Fruit fly (Drosophila melanogaster) whole organism, prepupa: ENCODE data around the gene sna.

Source experiments
- CG11294 ChIP-seq: fragments of 200-800 bp; sonication (Bioruptor generic); IDR thresholded peaks from 2 replicates; pipeline ENCODE4 v1.3.6; 2022; ENCODE audit warnings: missing biosample characterization, missing genetic modification characterization
- CG11902 ChIP-seq: fragments of 200-800 bp; sonication (Bioruptor generic); optimal IDR thresholded peaks from 3 replicates; lab custom pipeline; 2016; ENCODE audit warnings: missing biosample characterization, missing genetic modification characterization
- CG16779 ChIP-seq: fragments of 200-800 bp; sonication (Bioruptor generic); optimal IDR thresholded peaks from 3 replicates; lab custom pipeline; 2017; ENCODE audit warnings: missing biosample characterization, mild to moderate bottlenecking, missing genetic modification characterization
- CG6163 ChIP-seq: fragments of 200-800 bp; sonication (Bioruptor generic); IDR thresholded peaks from 3 replicates; pipeline ENCODE4 v1.3.6; 2022; ENCODE audit warnings: missing biosample characterization, missing genetic modification characterization
- CG6792 ChIP-seq: fragments of 200-800 bp; sonication (Bioruptor generic); optimal IDR thresholded peaks from 3 replicates; lab custom pipeline; 2016; ENCODE audit warnings: missing biosample characterization, missing genetic modification characterization
- CG6854 ChIP-seq: fragments of 200-800 bp; sonication (Bioruptor generic); optimal IDR thresholded peaks from 2 replicates; lab custom pipeline; 2017; ENCODE audit warnings: missing biosample characterization, mild to moderate bottlenecking, missing genetic modification characterization
- Eip78C ChIP-seq: fragments of 200-800 bp; sonication (Bioruptor generic); peaks from one replicate; lab custom pipeline; 2016; ENCODE audit warnings: missing biosample characterization, missing genetic modification characterization
- Gug ChIP-seq: fragments of 200-800 bp; sonication (Bioruptor generic); IDR thresholded peaks from 2 replicates; pipeline ENCODE4 v1.3.6; 2022; ENCODE audit warnings: missing biosample characterization, missing genetic modification characterization
- Hr39 ChIP-seq: fragments of 200-800 bp; sonication (Bioruptor generic); optimal IDR thresholded peaks from 2 replicates; lab custom pipeline; 2016; ENCODE audit warnings: missing biosample characterization, missing genetic modification characterization
- Hr4 ChIP-seq: fragments of 200-800 bp; sonication (Bioruptor generic); optimal IDR thresholded peaks from 3 replicates; lab custom pipeline; 2016; ENCODE audit warnings: missing biosample characterization, missing genetic modification characterization
- pdm3 ChIP-seq: fragments of 200-800 bp; sonication (Bioruptor generic); optimal IDR thresholded peaks from 3 replicates; lab custom pipeline; 2016; ENCODE audit warnings: missing biosample characterization, missing genetic modification characterization

DNA sequence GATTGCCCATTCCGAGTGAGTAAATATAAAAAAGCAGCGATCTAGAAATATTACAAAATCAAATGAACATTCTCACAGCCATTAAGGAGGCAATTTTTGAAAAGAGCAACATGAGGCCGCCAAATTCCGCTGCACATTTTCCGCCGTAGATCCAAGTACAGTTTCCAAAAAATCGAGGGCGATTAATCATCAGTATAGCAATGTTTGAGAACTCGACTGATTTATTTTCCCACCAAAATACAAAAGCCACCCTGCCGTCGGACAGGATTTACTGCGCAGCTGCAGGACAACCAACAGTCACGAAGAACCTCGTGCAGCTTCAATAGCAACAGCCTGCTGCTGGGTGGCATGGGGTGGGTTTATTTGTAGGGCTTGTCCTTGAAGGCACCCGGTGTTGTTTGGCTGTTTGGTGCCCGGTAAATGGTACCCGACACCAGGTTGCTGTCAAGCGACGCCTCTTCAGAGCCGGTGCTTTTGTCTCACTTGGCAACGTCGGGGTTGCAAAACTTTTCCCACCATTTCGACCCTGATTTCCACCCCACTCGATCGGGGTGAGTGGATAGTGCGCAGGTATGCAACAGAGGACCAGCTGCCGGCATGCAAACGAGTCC lies 42.3 kb downstream of the sna start:
- no peak for TF ChIP-seq CG6854 (GFP tag; lab: Kevin White, UChicago)
- TF ChIP-seq Hr4: no peak
- TF ChIP-seq CG6163 (GFP tag; lab: Robert Waterston, UW): no peak
- no peak for TF ChIP-seq Gug (GFP tag; lab: Robert Waterston, UW)
- no peak for TF ChIP-seq CG6792 (GFP tag; lab: Kevin White, UChicago)
- TF ChIP-seq Eip78C: no peak
- no peak for TF ChIP-seq CG11902 (GFP tag; lab: Kevin White, UChicago)
- no peak for TF ChIP-seq pdm3 (GFP tag; lab: Kevin White, UChicago)
- no peak for TF ChIP-seq Hr39 (GFP tag; lab: Kevin White, UChicago)
- no peak for TF ChIP-seq CG11294
- no peak for TF ChIP-seq CG16779 (tag; lab: Kevin White, UChicago)
